Fruit fly (Drosophila melanogaster) whole organism, embryonic: ENCODE measurements around the gene CG43322.
A peak's percentile ranks its signal among the peaks of the same experiment; 100 is the strongest.

Experiments used
- Atf3 ChIP-seq: fragments of 200-800 bp; sonication (Bioruptor generic); optimal IDR thresholded peaks from 3 replicates; lab custom pipeline; 2016; ENCODE audit warnings: missing biosample characterization, missing genetic modification characterization
- B-H2 ChIP-seq: fragments of 200-800 bp; sonication (Bioruptor generic); optimal IDR thresholded peaks from 2 replicates; lab custom pipeline; 2018; ENCODE audit warnings: missing biosample characterization, mild to moderate bottlenecking, missing genetic modification characterization
- CG10366 ChIP-seq: fragments of 200-800 bp; sonication (Bioruptor generic); IDR thresholded peaks from 2 replicates; pipeline ENCODE4 v1.3.6; 2022; ENCODE audit warnings: missing biosample characterization, missing genetic modification characterization
- CG10431 ChIP-seq: fragments of 200-800 bp; sonication (Bioruptor generic); optimal IDR thresholded peaks from 3 replicates; lab custom pipeline; 2018; ENCODE audit warnings: missing biosample characterization, mild to moderate bottlenecking, missing genetic modification characterization
- CG11695 ChIP-seq: fragments of 200-800 bp; sonication (Bioruptor generic); IDR thresholded peaks from 3 replicates; pipeline ENCODE4 v1.3.6; 2022; ENCODE audit warnings: missing biosample characterization, missing genetic modification characterization
- CG12391 ChIP-seq: fragments of 200-800 bp; sonication (Bioruptor generic); optimal IDR thresholded peaks from 3 replicates; lab custom pipeline; 2018; ENCODE audit warnings: missing biosample characterization, mild to moderate bottlenecking, missing genetic modification characterization, moderate library complexity
- CG13894 ChIP-seq: fragments of 200-800 bp; sonication (Bioruptor generic); optimal IDR thresholded peaks from 3 replicates; lab custom pipeline; 2018; ENCODE audit warnings: missing biosample characterization, mild to moderate bottlenecking, missing genetic modification characterization, moderate library complexity
- CG14667 ChIP-seq: fragments of 200-800 bp; sonication (Bioruptor generic); IDR thresholded peaks from 2 replicates; pipeline ENCODE4 v1.3.6; 2022; ENCODE audit warnings: missing biosample characterization, missing genetic modification characterization
- CG15011 ChIP-seq: fragments of 200-800 bp; sonication (Bioruptor generic); optimal IDR thresholded peaks from 3 replicates; lab custom pipeline; 2018; ENCODE audit warnings: missing biosample characterization, mild to moderate bottlenecking, missing genetic modification characterization
- CG15514 ChIP-seq: fragments of 200-800 bp; sonication (Bioruptor generic); optimal IDR thresholded peaks from 3 replicates; lab custom pipeline; 2017; ENCODE audit warnings: missing biosample characterization, missing genetic modification characterization, mild to moderate bottlenecking, moderate library complexity, missing genetic modification reagents
- CG1603 ChIP-seq: fragments of 200-800 bp; sonication (Bioruptor generic); optimal IDR thresholded peaks from 2 replicates; lab custom pipeline; 2019; ENCODE audit warnings: missing biosample characterization, mild to moderate bottlenecking, missing genetic modification characterization, moderate library complexity
- CG30431 ChIP-seq: fragments of 200-800 bp; sonication (Bioruptor generic); optimal IDR thresholded peaks from 2 replicates; lab custom pipeline; 2017; ENCODE audit warnings: missing biosample characterization, missing genetic modification characterization
- CG3065 ChIP-seq: fragments of 200-800 bp; sonication (Bioruptor generic); optimal IDR thresholded peaks from 2 replicates; lab custom pipeline; 2016; ENCODE audit warnings: missing biosample characterization, missing genetic modification characterization
- CG31388 ChIP-seq: fragments of 200-800 bp; sonication (Bioruptor generic); optimal IDR thresholded peaks from 2 replicates; lab custom pipeline; 2016; ENCODE audit warnings: missing biosample characterization, missing genetic modification characterization
- CG31441 ChIP-seq: fragments of 200-800 bp; sonication (Bioruptor generic); IDR thresholded peaks from 2 replicates; pipeline ENCODE4 v1.3.6; 2022; ENCODE audit warnings: missing biosample characterization, missing genetic modification characterization
- CG3163 ChIP-seq: fragments of 200-800 bp; sonication (Bioruptor generic); optimal IDR thresholded peaks from 3 replicates; lab custom pipeline; 2016; ENCODE audit warnings: missing biosample characterization, missing genetic modification characterization
- CG4328 ChIP-seq: fragments of 200-800 bp; sonication (Bioruptor generic); optimal IDR thresholded peaks from 3 replicates; lab custom pipeline; 2017; ENCODE audit warnings: missing biosample characterization, missing genetic modification reagents, missing genetic modification characterization
- CG4730 ChIP-seq: fragments of 200-800 bp; sonication (Bioruptor generic); IDR thresholded peaks from 2 replicates; pipeline ENCODE4 v1.3.6; 2022; ENCODE audit warnings: missing biosample characterization, missing genetic modification characterization
- CG7372 ChIP-seq: fragments of 200-800 bp; sonication (Bioruptor generic); IDR thresholded peaks from 2 replicates; pipeline ENCODE4 v1.3.6; 2022; ENCODE audit warnings: missing biosample characterization, missing genetic modification characterization
- CG9609 ChIP-seq: fragments of 200-800 bp; sonication (Bioruptor generic); optimal IDR thresholded peaks from 3 replicates; lab custom pipeline; 2016; ENCODE audit warnings: missing biosample characterization, missing genetic modification characterization
- Dad ChIP-seq: fragments of 200-800 bp; sonication (Bioruptor generic); optimal IDR thresholded peaks from 3 replicates; lab custom pipeline; 2016; ENCODE audit warnings: missing biosample characterization, missing genetic modification characterization
- Dip2 ChIP-seq: fragments of 200-800 bp; sonication (Bioruptor generic); IDR thresholded peaks from 2 replicates; pipeline ENCODE4 v1.3.6; 2022; ENCODE audit warnings: missing biosample characterization, missing genetic modification characterization
- Gsc ChIP-seq: fragments of 200-800 bp; sonication (Bioruptor generic); IDR thresholded peaks from 2 replicates; pipeline ENCODE4 v1.3.6; 2022; ENCODE audit warnings: missing biosample characterization, missing genetic modification characterization
- H2.0 ChIP-seq: fragments of 200-800 bp; sonication (Bioruptor generic); IDR thresholded peaks from 2 replicates; pipeline ENCODE4 v1.3.6; 2022; ENCODE audit warnings: missing biosample characterization, missing genetic modification characterization
- HLHmδ ChIP-seq: fragments of 200-800 bp; sonication (Bioruptor generic); optimal IDR thresholded peaks from 2 replicates; lab custom pipeline; 2018; ENCODE audit warnings: missing biosample characterization, mild to moderate bottlenecking, missing genetic modification characterization, moderate library complexity
- Hand ChIP-seq: fragments of 200-800 bp; sonication (Bioruptor generic); optimal IDR thresholded peaks from 2 replicates; lab custom pipeline; 2017; ENCODE audit warnings: mild to moderate bottlenecking, missing biosample characterization, missing genetic modification reagents, missing genetic modification characterization
- Lim3 ChIP-seq: fragments of 200-800 bp; sonication (Bioruptor generic); IDR thresholded peaks from 2 replicates; pipeline ENCODE4 v1.3.6; 2022; ENCODE audit warnings: missing biosample characterization, missing genetic modification characterization
- MESR4 ChIP-seq: fragments of 200-800 bp; sonication (Bioruptor generic); optimal IDR thresholded peaks from 2 replicates; lab custom pipeline; 2018; ENCODE audit warnings: missing biosample characterization, mild to moderate bottlenecking, missing genetic modification characterization, moderate library complexity
- MTF-1 ChIP-seq: fragments of 200-800 bp; sonication (Bioruptor generic); optimal IDR thresholded peaks from 2 replicates; lab custom pipeline; 2018; ENCODE audit warnings: missing biosample characterization, mild to moderate bottlenecking, missing genetic modification characterization, borderline replicate concordance
- NC2β ChIP-seq: fragments of 200-800 bp; sonication (Bioruptor generic); optimal IDR thresholded peaks from 2 replicates; lab custom pipeline; 2016; ENCODE audit warnings: missing biosample characterization, missing genetic modification characterization
- Nf-YB ChIP-seq: fragments of 200-800 bp; sonication (Bioruptor generic); optimal IDR thresholded peaks from 3 replicates; lab custom pipeline; 2019; ENCODE audit warnings: missing biosample characterization, mild to moderate bottlenecking, missing genetic modification characterization, moderate library complexity
- Oaz ChIP-seq: fragments of 200-800 bp; sonication (Bioruptor generic); IDR thresholded peaks from 2 replicates; pipeline ENCODE4 v1.3.6; 2022; ENCODE audit warnings: missing biosample characterization, missing genetic modification characterization
- Rx ChIP-seq: fragments of 200-800 bp; sonication (Bioruptor generic); IDR thresholded peaks from 2 replicates; pipeline ENCODE4 v1.3.6; 2022; ENCODE audit warnings: missing biosample characterization, missing genetic modification characterization
- Spps ChIP-seq: fragments of 200-800 bp; sonication (Bioruptor generic); optimal IDR thresholded peaks from 2 replicates; lab custom pipeline; 2018; ENCODE audit warnings: missing biosample characterization, mild to moderate bottlenecking, missing genetic modification characterization
- Sry-δ ChIP-seq: fragments of 200-800 bp; sonication (Bioruptor generic); optimal IDR thresholded peaks from 2 replicates; lab custom pipeline; 2016; ENCODE audit warnings: missing biosample characterization, missing genetic modification characterization
- cato ChIP-seq: fragments of 200-800 bp; sonication (Bioruptor generic); optimal IDR thresholded peaks from 2 replicates; lab custom pipeline; 2016; ENCODE audit warnings: missing biosample characterization, missing genetic modification characterization, borderline replicate concordance
- croc ChIP-seq: fragments of 200-800 bp; sonication (Bioruptor generic); conservative IDR thresholded peaks from 3 replicates; pipeline ENCODE4 v1.3.6; 2022; ENCODE audit warnings: missing biosample characterization, missing genetic modification characterization
- fd64A ChIP-seq: fragments of 200-800 bp; sonication (Bioruptor generic); optimal IDR thresholded peaks from 3 replicates; lab custom pipeline; 2018; ENCODE audit warnings: missing biosample characterization, mild to moderate bottlenecking, missing genetic modification characterization
- gce ChIP-seq: fragments of 200-800 bp; sonication (Bioruptor generic); IDR thresholded peaks from 3 replicates; pipeline ENCODE4 v1.3.6; 2022; ENCODE audit warnings: missing biosample characterization, missing genetic modification characterization
- gcm ChIP-seq: fragments of 200-800 bp; sonication (Bioruptor generic); optimal IDR thresholded peaks from 2 replicates; lab custom pipeline; 2019; ENCODE audit warnings: missing biosample characterization, mild to moderate bottlenecking, missing genetic modification characterization, moderate library complexity
- h ChIP-seq: fragments of >200 bp; optimal IDR thresholded peaks from 2 replicates; lab custom pipeline; 2017
- hbn ChIP-seq: fragments of 200-800 bp; sonication (Bioruptor generic); IDR thresholded peaks from 2 replicates; pipeline ENCODE4 v1.3.6; 2022; ENCODE audit warnings: missing biosample characterization, missing genetic modification characterization; ENCODE audit not compliant: partially characterized antibody
- jigr1 ChIP-seq: fragments of 200-800 bp; sonication (Bioruptor generic); IDR thresholded peaks from 3 replicates; pipeline ENCODE4 v1.3.6; 2022; ENCODE audit warnings: missing biosample characterization, missing genetic modification characterization
- klu ChIP-seq: fragments of 200-800 bp; sonication (Bioruptor generic); IDR thresholded peaks from 2 replicates; pipeline ENCODE4 v1.3.6; 2022; ENCODE audit warnings: missing biosample characterization, missing genetic modification characterization
- mirr ChIP-seq: fragments of 200-800 bp; sonication (Bioruptor generic); optimal IDR thresholded peaks from 3 replicates; lab custom pipeline; 2018; ENCODE audit warnings: missing biosample characterization, mild to moderate bottlenecking, missing genetic modification characterization
- pnt ChIP-seq: fragments of 200-800 bp; sonication (Bioruptor generic); optimal IDR thresholded peaks from 3 replicates; lab custom pipeline; 2016; ENCODE audit warnings: missing biosample characterization, missing genetic modification characterization
- sna ChIP-seq: fragments of 200-800 bp; sonication (Bioruptor generic); IDR thresholded peaks from 2 replicates; pipeline ENCODE4 v1.3.6; 2022; ENCODE audit warnings: missing biosample characterization, missing genetic modification characterization; ENCODE audit not compliant: partially characterized antibody
- sob ChIP-seq: fragments of 200-800 bp; sonication (Bioruptor generic); IDR thresholded peaks from 2 replicates; pipeline ENCODE4 v1.3.6; 2022; ENCODE audit warnings: missing biosample characterization, missing genetic modification characterization
- sug ChIP-seq: fragments of 200-800 bp; optimal IDR thresholded peaks from 2 replicates; lab custom pipeline; 2019; ENCODE audit warnings: missing biosample characterization, mild to moderate bottlenecking, missing genetic modification characterization, moderate library complexity
- tx ChIP-seq: fragments of 200-800 bp; sonication (Bioruptor generic); optimal IDR thresholded peaks from 2 replicates; lab custom pipeline; 2016; ENCODE audit warnings: missing biosample characterization, missing genetic modification characterization
- zfh1 ChIP-seq: fragments of 200-800 bp; sonication (Bioruptor generic); IDR thresholded peaks from 3 replicates; pipeline ENCODE4 v1.3.6; 2022; ENCODE audit warnings: missing biosample characterization, missing genetic modification characterization

CG43322 gene

DNA sequence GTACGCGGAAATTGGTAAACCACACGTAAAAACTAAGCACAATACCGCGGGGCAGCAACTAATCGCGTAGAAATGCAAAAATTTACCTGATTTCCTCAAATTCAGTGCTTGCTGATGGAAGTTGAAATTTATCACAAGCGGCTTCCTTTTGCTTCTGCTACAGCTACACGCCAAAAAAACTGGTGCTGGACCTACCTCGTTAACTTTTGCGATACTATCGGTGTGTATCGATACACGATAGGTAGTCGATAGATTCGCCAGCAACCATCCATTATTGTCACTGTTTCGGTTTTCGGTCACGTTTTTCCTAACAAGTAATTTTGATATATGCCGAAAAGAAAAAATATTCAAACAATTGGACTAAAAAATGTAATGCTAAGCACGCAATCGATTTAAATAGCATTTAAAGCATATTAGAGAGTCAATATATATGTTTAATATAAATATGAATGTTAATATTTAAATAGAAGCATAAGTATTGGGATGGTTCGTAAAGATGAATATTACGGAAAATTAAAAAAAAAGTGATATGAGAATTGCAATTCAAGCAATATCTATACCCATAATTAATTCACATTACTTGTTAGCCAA, 45.7 kb upstream of the CG43322 start, which contains the start of gene Sumo (continued):
- TF ChIP-seq tx (GFP tag; lab: Kevin White, UChicago) (no peak), B-H2 (peak; percentile 33), CG10431 (GFP tag; lab: Kevin White, UChicago) (no peak), h (lab: Kevin White, UChicago) (no peak), Nf-YB (GFP tag; lab: Kevin White, UChicago) (no peak), CG7372 (no peak), CG4730 (GFP tag; lab: Robert Waterston, UW) (no peak), Sry-δ (peak; percentile 91), CG9609 (GFP tag; lab: Kevin White, UChicago) (no peak), CG13894 (tag; lab: Kevin White, UChicago) (peak; percentile 22), CG3065 (GFP tag; lab: Kevin White, UChicago) (no peak), CG11695 (0 out of 3 replicates have a peak, but pooled peaks have one; percentile 21), CG30431 (GFP tag; lab: Kevin White, UChicago) (no peak), CG31388 (GFP tag; lab: Kevin White, UChicago) (no peak), CG4328 (GFP tag; lab: Kevin White, UChicago) (no peak), CG10366 (GFP tag; lab: Robert Waterston, UW) (no peak), mirr (GFP tag; lab: Kevin White, UChicago) (no peak), Lim3 (GFP tag; lab: Robert Waterston, UW) (no peak), Atf3 (GFP tag; lab: Kevin White, UChicago) (no peak), Rx (GFP tag; lab: Robert Waterston, UW) (no peak), Dip2 (GFP tag; lab: Robert Waterston, UW) (no peak), Dad (no peak), H2.0 (GFP tag; lab: Robert Waterston, UW) (no peak), Gsc (GFP tag; lab: Robert Waterston, UW) (no peak), sug (tag; lab: Kevin White, UChicago) (peak; percentile 23), CG15514 (peak; percentile 21), pnt (GFP tag; lab: Kevin White, UChicago) (no peak), klu (GFP tag; lab: Robert Waterston, UW) (no peak), croc (GFP tag; lab: Robert Waterston, UW) (no peak), CG15011 (GFP tag; lab: Kevin White, UChicago) (no peak), CG1603 (tag; lab: Kevin White, UChicago) (peak; percentile 66), hbn (GFP tag; lab: Robert Waterston, UW) (peak; percentile 96), jigr1 (GFP tag; lab: Robert Waterston, UW) (no peak), MESR4 (GFP tag; lab: Kevin White, UChicago) (peak; percentile 81), CG14667 (GFP tag; lab: Robert Waterston, UW) (no peak), sna (GFP tag; lab: Robert Waterston, UW) (peak; percentile 85), CG31441 (GFP tag; lab: Robert Waterston, UW) (peak; percentile 86), fd64A (GFP tag; lab: Kevin White, UChicago) (no peak), CG12391 (tag; lab: Kevin White, UChicago) (peak; percentile 35), cato (no peak), HLHmδ (GFP tag; lab: Kevin White, UChicago) (no peak), gce (GFP tag; lab: Robert Waterston, UW) (no peak), sob (GFP tag; lab: Robert Waterston, UW) (peak; percentile 31; the same call in 1 of the 2 replicates), NC2β (no peak), gcm (GFP tag; lab: Kevin White, UChicago) (no peak), CG3163 (GFP tag; lab: Kevin White, UChicago) (no peak), Oaz (GFP tag; lab: Robert Waterston, UW) (no peak), Spps (tag; lab: Kevin White, UChicago) (no peak), Hand (GFP tag; lab: Kevin White, UChicago) (no peak), MTF-1 (no peak), zfh1 (0 out of 3 replicates have a peak, but pooled peaks have one; percentile 26)
